Worm (Caenorhabditis elegans) whole organism, midembryonic: Measurements from ENCODE around the gene mtr-4.

Experiments used
- T22C8.4 ChIP-seq: fragments of 200-800 bp; sonication (Bioruptor generic); IDR thresholded peaks from 2 replicates; pipeline ENCODE4 v1.3.6; 2022; ENCODE audit warnings: missing genetic modification characterization, missing compliant biosample characterization
- flt-1 ChIP-seq: fragments of 200-800 bp; sonication (Bioruptor generic); IDR thresholded peaks from 2 replicates; pipeline ENCODE4 v1.3.6; 2022; ENCODE audit warnings: missing genetic modification characterization, missing compliant biosample characterization
- ztf-23 ChIP-seq: fragments of 200-800 bp; sonication (Bioruptor generic); IDR thresholded peaks from 2 replicates; pipeline ENCODE4 v1.3.6; 2022; ENCODE audit warnings: missing genetic modification reagents, missing genetic modification characterization, missing compliant biosample characterization

DNA sequence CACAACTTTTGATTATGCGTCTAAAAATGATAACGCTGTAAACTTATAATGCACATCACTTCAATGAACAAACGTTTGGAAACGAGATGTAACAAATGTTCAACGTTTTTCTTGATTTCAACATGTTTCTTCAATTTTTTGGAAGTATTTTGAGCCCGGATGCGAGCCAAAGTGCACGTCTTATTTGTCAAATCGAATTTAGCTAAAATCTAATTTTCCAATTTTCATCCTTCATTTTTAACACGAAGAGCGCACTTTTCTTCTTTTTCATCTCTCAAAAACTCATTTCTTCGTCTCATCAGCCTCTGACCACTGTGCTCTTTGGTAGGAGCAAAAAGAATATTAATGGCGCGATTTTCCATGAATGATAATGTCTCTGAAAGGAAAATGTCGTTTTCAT lies 27.2 kb upstream of the mtr-4 start:
- TF ChIP-seq flt-1 = no peak
- TF ChIP-seq T22C8.4 (GFP tag; lab: Robert Waterston, UW) = no peak
- TF ChIP-seq ztf-23 (GFP tag; lab: Robert Waterston, UW) = no peak
